Fruit fly (Drosophila melanogaster) whole organism, wandering third instar larva: ENCODE results near the gene mahe.
A peak's percentile ranks its signal among the peaks of the same experiment; 100 is the strongest.

ENCODE experiments used
- Abd-B ChIP-seq: fragments of >200 bp; optimal IDR thresholded peaks from 2 replicates; lab custom pipeline; 2017; ENCODE audit warnings: missing biosample characterization, missing genetic modification characterization
- CG32264 ChIP-seq: fragments of 200-800 bp; sonication (Bioruptor generic); optimal IDR thresholded peaks from 2 replicates; lab custom pipeline; 2016; ENCODE audit warnings: missing biosample characterization, missing genetic modification characterization
- CG9705 ChIP-seq: fragments of 200-800 bp; sonication (Bioruptor generic); optimal IDR thresholded peaks from 2 replicates; lab custom pipeline; 2018; ENCODE audit warnings: missing biosample characterization, mild to moderate bottlenecking, missing genetic modification characterization
- CrebA ChIP-seq: fragments of 200-800 bp; sonication (Bioruptor generic); optimal IDR thresholded peaks from 2 replicates; lab custom pipeline; 2016; ENCODE audit warnings: missing biosample characterization, mild to moderate bottlenecking, missing genetic modification characterization, borderline replicate concordance
- Dfd ChIP-seq: fragments of >200 bp; optimal IDR thresholded peaks from 2 replicates; lab custom pipeline; 2017; ENCODE audit warnings: missing biosample characterization, missing genetic modification characterization
- Dif ChIP-seq: fragments of 200-275, 200-300 bp; sonication (Bioruptor generic); optimal IDR thresholded peaks from 2 replicates; lab custom pipeline; 2018; ENCODE audit warnings: missing biosample characterization, missing genetic modification characterization; ENCODE audit not compliant: partially characterized antibody
- GATAd ChIP-seq: sonication (Bioruptor generic); optimal IDR thresholded peaks from 2 replicates; lab custom pipeline; 2016; ENCODE audit warnings: missing biosample characterization, missing genetic modification characterization
- HLH106 ChIP-seq: fragments of 200-800 bp; optimal IDR thresholded peaks from 3 replicates; lab custom pipeline; 2019; ENCODE audit warnings: missing biosample characterization, mild to moderate bottlenecking, missing genetic modification characterization, moderate library complexity
- Hnf4 ChIP-seq: fragments of 200-800 bp; sonication (Bioruptor generic); optimal IDR thresholded peaks from 2 replicates; lab custom pipeline; 2016; ENCODE audit warnings: missing biosample characterization, mild to moderate bottlenecking, missing genetic modification characterization
- Hr78 ChIP-seq: fragments of >200 bp; optimal IDR thresholded peaks from 2 replicates; lab custom pipeline; 2017; ENCODE audit warnings: missing biosample characterization, missing genetic modification characterization
- Hr83 ChIP-seq: fragments of 200-300 bp; sonication (Bioruptor generic); optimal IDR thresholded peaks from 2 replicates; lab custom pipeline; 2016; ENCODE audit warnings: missing biosample characterization, mild to moderate bottlenecking, missing genetic modification characterization, moderate library complexity; ENCODE audit not compliant: poor library complexity, severe bottlenecking
- Jra ChIP-seq: sonication (Bioruptor generic); optimal IDR thresholded peaks from 2 replicates; lab custom pipeline; 2016; ENCODE audit warnings: missing biosample characterization, missing genetic modification characterization
- Mio ChIP-seq: sonication (Bioruptor generic); optimal IDR thresholded peaks from 2 replicates; lab custom pipeline; 2016; ENCODE audit warnings: missing biosample characterization, missing genetic modification characterization
- Myc ChIP-seq: fragments of >200 bp; optimal IDR thresholded peaks from 2 replicates; lab custom pipeline; 2017
- N ChIP-seq: fragments of >200 bp; optimal IDR thresholded peaks from 2 replicates; lab custom pipeline; 2018; ENCODE audit warnings: missing biosample characterization, missing external identifiers, missing genetic modification characterization
- OdsH ChIP-seq: fragments of 200-800 bp; sonication (Bioruptor generic); optimal IDR thresholded peaks from 2 replicates; lab custom pipeline; 2016; ENCODE audit warnings: missing biosample characterization, mild to moderate bottlenecking, missing genetic modification characterization
- Rel ChIP-seq, 2 experiments: fragments of 200-800 bp; sonication (Bioruptor generic) in 1 of 2; optimal IDR thresholded peaks; 2 replicates in 1 of 2; 3 replicates in 1 of 2; lab custom pipeline; 2016 to 2019; ENCODE audit warnings: mild to moderate bottlenecking in 2 of 2, missing biosample characterization in 2 of 2, missing genetic modification characterization in 2 of 2, moderate library complexity in 1 of 2
- Sp1 ChIP-seq: fragments of 200-800 bp; sonication (Bioruptor generic); optimal IDR thresholded peaks from 3 replicates; lab custom pipeline; 2019; ENCODE audit warnings: missing biosample characterization, mild to moderate bottlenecking, missing genetic modification characterization, moderate library complexity
- Vsx2 ChIP-seq: fragments of 200-300, 225-300 bp; sonication (Bioruptor generic); optimal IDR thresholded peaks from 2 replicates; lab custom pipeline; 2018; ENCODE audit warnings: missing biosample characterization, missing genetic modification characterization; ENCODE audit not compliant: partially characterized antibody
- br ChIP-seq: fragments of 200-800 bp; sonication (Bioruptor generic); optimal IDR thresholded peaks from 2 replicates; lab custom pipeline; 2016; ENCODE audit warnings: missing biosample characterization, missing genetic modification characterization
- brk ChIP-seq: fragments of 200-800 bp; sonication (Bioruptor generic); optimal IDR thresholded peaks from 2 replicates; lab custom pipeline; 2016; ENCODE audit warnings: missing biosample characterization, mild to moderate bottlenecking, missing genetic modification characterization
- dl ChIP-seq, 2 experiments: fragments of 175-275, 200-275 bp in 1 of 2; fragments of 200-275 bp in 1 of 2; sonication (Bioruptor generic); optimal IDR thresholded peaks; lab custom pipeline; 2018; ENCODE audit warnings: mild to moderate bottlenecking in 2 of 2, missing biosample characterization in 2 of 2, missing genetic modification characterization in 2 of 2, moderate library complexity in 2 of 2; ENCODE audit not compliant: partially characterized antibody in 2 of 2, insufficient read depth in 1 of 2
- dmrt93B ChIP-seq: fragments of 200-800 bp; sonication (Bioruptor generic); optimal IDR thresholded peaks from 2 replicates; lab custom pipeline; 2018; ENCODE audit warnings: missing biosample characterization, mild to moderate bottlenecking, missing genetic modification characterization
- dsf ChIP-seq: sonication (Bioruptor generic); optimal IDR thresholded peaks from 2 replicates; lab custom pipeline; 2016; ENCODE audit warnings: missing biosample characterization, missing genetic modification characterization, borderline replicate concordance
- ey ChIP-seq: fragments of 200-800 bp; sonication (Bioruptor generic); optimal IDR thresholded peaks from 2 replicates; lab custom pipeline; 2016; ENCODE audit warnings: missing biosample characterization, missing genetic modification characterization
- foxo ChIP-seq, 2 experiments: fragments of 200-800 bp; sonication (Bioruptor generic); optimal IDR thresholded peaks; 2 replicates in 1 of 2; 3 replicates in 1 of 2; lab custom pipeline; 2016 to 2017; ENCODE audit warnings: missing biosample characterization in 2 of 2, missing genetic modification characterization in 2 of 2
- fru ChIP-seq: fragments of 200-800 bp; sonication (Bioruptor generic); optimal IDR thresholded peaks from 3 replicates; lab custom pipeline; 2016; ENCODE audit warnings: missing biosample characterization, mild to moderate bottlenecking, missing genetic modification characterization
- h ChIP-seq: fragments of 200-800 bp; sonication (Bioruptor generic); optimal IDR thresholded peaks from 3 replicates; lab custom pipeline; 2016; ENCODE audit warnings: missing biosample characterization, mild to moderate bottlenecking, missing genetic modification characterization
- lola ChIP-seq: fragments of >200 bp; optimal IDR thresholded peaks from 2 replicates; lab custom pipeline; 2017; ENCODE audit warnings: missing biosample characterization, missing genetic modification characterization
- pan ChIP-seq: fragments of >200 bp; optimal IDR thresholded peaks from 2 replicates; lab custom pipeline; 2017
- psq ChIP-seq: fragments of 200-800 bp; sonication (Bioruptor generic); optimal IDR thresholded peaks from 3 replicates; lab custom pipeline; 2017; ENCODE audit warnings: missing biosample characterization, mild to moderate bottlenecking, missing genetic modification characterization, moderate library complexity
- rgr ChIP-seq: fragments of 200-800 bp; sonication (Bioruptor generic); optimal IDR thresholded peaks from 3 replicates; lab custom pipeline; 2016; ENCODE audit warnings: missing biosample characterization, mild to moderate bottlenecking, missing genetic modification characterization
- sage ChIP-seq: fragments of 200-800 bp; sonication (Bioruptor generic); optimal IDR thresholded peaks from 2 replicates; lab custom pipeline; 2016; ENCODE audit warnings: missing biosample characterization, mild to moderate bottlenecking, missing genetic modification characterization
- sv ChIP-seq: fragments of 200-800 bp; sonication (Bioruptor generic); optimal IDR thresholded peaks from 3 replicates; lab custom pipeline; 2016; ENCODE audit warnings: missing biosample characterization, missing genetic modification characterization
- tai ChIP-seq: sonication (Bioruptor generic); optimal IDR thresholded peaks from 2 replicates; lab custom pipeline; 2016; ENCODE audit warnings: missing biosample characterization, missing genetic modification characterization
- usp ChIP-seq: fragments of >200 bp; optimal IDR thresholded peaks from 2 replicates; lab custom pipeline; 2017; ENCODE audit warnings: missing biosample characterization, missing genetic modification characterization
- woc ChIP-seq: sonication (Bioruptor generic); optimal IDR thresholded peaks from 2 replicates; lab custom pipeline; 2016; ENCODE audit warnings: missing biosample characterization, mild to moderate bottlenecking, missing genetic modification characterization

Gene mahe

DNA sequence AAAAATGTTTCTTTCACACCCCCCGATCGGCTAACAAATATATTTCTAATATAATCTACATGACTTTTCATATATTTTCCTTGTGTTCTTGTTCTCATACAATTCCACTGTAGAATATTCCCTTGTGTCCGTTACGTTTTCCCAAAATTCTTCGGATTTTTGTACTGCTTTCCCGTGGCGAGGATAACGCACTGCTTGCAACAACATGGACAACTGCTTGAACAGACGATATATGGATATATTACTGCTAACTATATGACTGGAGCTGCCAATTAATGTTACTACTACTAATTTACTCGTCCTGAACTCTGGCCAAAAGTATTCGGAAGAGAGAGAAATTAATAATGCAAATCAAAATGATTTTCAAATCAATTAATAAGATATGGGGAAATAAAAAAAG is 6.3 kb downstream of the mahe start:
- TF ChIP-seq HLH106 (no peak), tai (GFP tag; lab: Kevin White, UChicago) (no peak), br (GFP tag; lab: Kevin White, UChicago) (no peak), Dif (GFP tag; lab: Kevin White, UChicago) (no peak), lola (GFP tag; lab: Kevin White, UChicago) (no peak), psq (GFP tag; lab: Kevin White, UChicago) (no peak), sv (GFP tag; lab: Kevin White, UChicago) (no peak), h (GFP tag; lab: Kevin White, UChicago) (no peak), Hr78 (no peak), ey (GFP tag; lab: Kevin White, UChicago) (no peak), Dfd (GFP tag; lab: Kevin White, UChicago) (no peak), GATAd (GFP tag; lab: Kevin White, UChicago) (no peak), fru (no peak), rgr (no peak), dmrt93B (GFP tag; lab: Kevin White, UChicago) (no peak), Vsx2 (GFP tag; lab: Kevin White, UChicago) (no peak), brk (GFP tag; lab: Kevin White, UChicago) (no peak)

DNA sequence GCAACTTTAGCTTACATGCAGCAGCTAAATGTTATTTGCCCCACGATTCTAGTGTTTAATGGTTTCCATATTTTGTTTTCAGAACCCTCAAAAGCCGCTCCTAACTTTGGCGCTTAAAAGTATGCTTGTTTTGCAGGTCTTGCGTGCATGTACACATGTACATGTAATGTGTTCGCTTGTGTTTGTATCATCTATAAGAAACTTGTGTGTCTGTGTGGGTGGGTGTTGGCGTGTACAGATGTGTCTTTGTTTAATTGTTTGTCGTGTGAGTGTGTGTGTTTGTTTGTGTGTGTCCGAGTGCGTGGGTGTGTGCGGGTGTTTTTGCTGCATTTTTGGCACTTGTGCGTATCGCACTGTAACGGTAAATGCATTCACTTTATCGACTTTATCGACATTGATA is 8.1 kb downstream of the mahe start:
- peak; percentile 56 for TF ChIP-seq N (GFP tag; lab: Kevin White, UChicago)
- no peak for TF ChIP-seq sv (GFP tag; lab: Kevin White, UChicago)

- TF ChIP-seq Sp1 (GFP tag; lab: Kevin White, UChicago), result no peak
- TF ChIP-seq OdsH (GFP tag; lab: Kevin White, UChicago), result peak; percentile 70
- peak; percentile 62 for TF ChIP-seq CG9705
- TF ChIP-seq dmrt93B (GFP tag; lab: Kevin White, UChicago), result no peak
- TF ChIP-seq CrebA, result no peak
- TF ChIP-seq sage (GFP tag; lab: Kevin White, UChicago), result no peak
- TF ChIP-seq Rel (GFP tag; optimal IDR thresholded peaks at IDR 0.05; lab: Kevin White, UChicago), result no peak
- peak; percentile 48 for TF ChIP-seq Rel (tag; optimal IDR thresholded peaks at IDR 0.05; lab: Kevin White, UChicago)
- TF ChIP-seq br (GFP tag; lab: Kevin White, UChicago), result no peak
- TF ChIP-seq pan (lab: Kevin White, UChicago), result no peak
- peak; percentile 86 for TF ChIP-seq h (GFP tag; lab: Kevin White, UChicago)
- TF ChIP-seq rgr, result peak; percentile 81
- TF ChIP-seq woc, result no peak
- no peak for TF ChIP-seq Dif (GFP tag; lab: Kevin White, UChicago)
- TF ChIP-seq HLH106, result peak; percentile 76
- no peak for TF ChIP-seq Abd-B (GFP tag; lab: Kevin White, UChicago)
- no peak for TF ChIP-seq lola (GFP tag; lab: Kevin White, UChicago)
- TF ChIP-seq Hr83 (GFP tag; lab: Kevin White, UChicago), result no peak
- TF ChIP-seq tai (GFP tag; lab: Kevin White, UChicago), result no peak
- TF ChIP-seq Vsx2 (GFP tag; lab: Kevin White, UChicago), result no peak
- TF ChIP-seq Jra (GFP tag; lab: Kevin White, UChicago), result peak; percentile 93
- TF ChIP-seq dsf (GFP tag; lab: Kevin White, UChicago), result no peak
- no peak for TF ChIP-seq Myc (lab: Kevin White, UChicago)
- peak; percentile 67 for TF ChIP-seq sv (GFP tag; lab: Kevin White, UChicago)
- peak; percentile 92 for TF ChIP-seq Hnf4 (GFP tag; lab: Kevin White, UChicago)
- TF ChIP-seq Hr78, result no peak
- peak; percentile 85 for TF ChIP-seq fru
- peak; percentile 3 for TF ChIP-seq Mio
- TF ChIP-seq ey (GFP tag; lab: Kevin White, UChicago), result peak; percentile 77
- peak in 1 of 2 experiments; percentile 87 for TF ChIP-seq foxo (GFP tag; optimal IDR thresholded peaks at IDR 0.05; lab: Kevin White, UChicago)
- TF ChIP-seq Dfd (GFP tag; lab: Kevin White, UChicago), result no peak
- no peak for TF ChIP-seq brk (GFP tag; lab: Kevin White, UChicago)
- peak; percentile 79 for TF ChIP-seq GATAd (GFP tag; lab: Kevin White, UChicago)
- peak; percentile 28 for TF ChIP-seq CG32264 (GFP tag; lab: Kevin White, UChicago)
- no peak for TF ChIP-seq usp (GFP tag; lab: Kevin White, UChicago)
- TF ChIP-seq N (GFP tag; lab: Kevin White, UChicago), result no peak
- no peak for TF ChIP-seq dl (GFP tag; optimal IDR thresholded peaks at IDR 0.05; lab: Kevin White, UChicago; ENCODE audit: insufficient read depth in 1 of 2, partially characterized antibody in 2 of 2)
- peak; percentile 70 for TF ChIP-seq psq (GFP tag; lab: Kevin White, UChicago)
These were observed 11.0 kb downstream of the mahe start, which contains the start of the genes hdm and Ykt6 for dm6 chrX:7920081-7920688. TSS of gene hdm (minus strand) at chrX:7920131. TSS of gene Ykt6 (plus strand) at chrX:7920409.
